Worm (Caenorhabditis elegans) whole organism, mixed stage, embryonic: ENCODE measurements around the gene F41E7.6.

Source experiments
- M03D4.4 ChIP-seq: sonication (generic microtip); optimal IDR thresholded peaks from 2 replicates; lab custom pipeline; 2017; ENCODE audit warnings: mild to moderate bottlenecking, missing genetic modification characterization, missing compliant biosample characterization
- blmp-1 ChIP-seq: fragments of 150-350 bp; optimal IDR thresholded peaks from 2 replicates; lab custom pipeline; 2014; ENCODE audit warnings: missing biosample characterization, missing genetic modification characterization
- ceh-39 ChIP-seq: fragments of 150-350 bp; optimal IDR thresholded peaks from 2 replicates; lab custom pipeline; 2014; ENCODE audit warnings: missing biosample characterization, missing genetic modification characterization
- ces-1 ChIP-seq: fragments of 150-350 bp; optimal IDR thresholded peaks from 2 replicates; lab custom pipeline; 2014; ENCODE audit warnings: missing biosample characterization, missing genetic modification reagents, missing genetic modification characterization
- drap-1 ChIP-seq: fragments of 200-800 bp; sonication (Bioruptor generic); optimal IDR thresholded peaks from 3 replicates; lab custom pipeline; 2018; ENCODE audit warnings: mild to moderate bottlenecking, missing genetic modification characterization, missing compliant biosample characterization
- elt-1 ChIP-seq: sonication (generic microtip); optimal IDR thresholded peaks from 2 replicates; lab custom pipeline; 2017; ENCODE audit warnings: missing genetic modification characterization, mild to moderate bottlenecking, missing compliant biosample characterization, antibody characterized with exemption, moderate library complexity, borderline replicate concordance; ENCODE audit not compliant: insufficient read depth
- flh-1 ChIP-seq: fragments of 200-800 bp; sonication (Bioruptor generic); optimal IDR thresholded peaks from 2 replicates; lab custom pipeline; 2018; ENCODE audit warnings: mild to moderate bottlenecking, missing genetic modification characterization, moderate library complexity, missing compliant biosample characterization
- ham-2 ChIP-seq: fragments of 200-800 bp; sonication (Bioruptor generic); optimal IDR thresholded peaks from 2 replicates; lab custom pipeline; 2018; ENCODE audit warnings: mild to moderate bottlenecking, missing genetic modification characterization, missing compliant biosample characterization
- hlh-1 ChIP-seq: fragments of 150-350 bp; optimal IDR thresholded peaks from 2 replicates; lab custom pipeline; 2014; ENCODE audit warnings: missing biosample characterization, missing genetic modification reagents, missing genetic modification characterization
- lin-13 ChIP-seq: fragments of 150-350 bp; optimal IDR thresholded peaks from 2 replicates; lab custom pipeline; 2014; ENCODE audit warnings: missing biosample characterization, missing genetic modification characterization
- lsy-2 ChIP-seq: fragments of 150-350 bp; optimal IDR thresholded peaks from 2 replicates; lab custom pipeline; 2014; ENCODE audit warnings: missing biosample characterization, missing genetic modification characterization
- mab-5 ChIP-seq: fragments of 150-350 bp; optimal IDR thresholded peaks from 2 replicates; lab custom pipeline; 2014; ENCODE audit warnings: missing biosample characterization, missing genetic modification characterization
- nhr-237 ChIP-seq: fragments of 150-350 bp; optimal IDR thresholded peaks from 2 replicates; lab custom pipeline; 2014; ENCODE audit warnings: missing biosample characterization, missing genetic modification characterization
- nhr-76 ChIP-seq: sonication (generic microtip); optimal IDR thresholded peaks from 2 replicates; lab custom pipeline; 2017; ENCODE audit warnings: missing biosample characterization, missing genetic modification characterization
- pha-4 ChIP-seq: fragments of 150-350 bp; optimal IDR thresholded peaks from 2 replicates; lab custom pipeline; 2018; ENCODE audit warnings: missing biosample characterization, missing genetic modification reagents, missing genetic modification characterization
- sem-2 ChIP-seq: fragments of 200-800 bp; sonication (Bioruptor generic); optimal IDR thresholded peaks from 2 replicates; lab custom pipeline; 2018; ENCODE audit warnings: mild to moderate bottlenecking, missing genetic modification characterization, missing compliant biosample characterization
- tbx-8 ChIP-seq: fragments of 200-800 bp; sonication (Bioruptor generic); optimal IDR thresholded peaks from 2 replicates; lab custom pipeline; 2018; ENCODE audit warnings: mild to moderate bottlenecking, missing genetic modification characterization, moderate library complexity, missing compliant biosample characterization
- unc-120 ChIP-seq: sonication (generic microtip); optimal IDR thresholded peaks from 2 replicates; lab custom pipeline; 2017; ENCODE audit warnings: missing genetic modification characterization, missing compliant biosample characterization; ENCODE audit not compliant: poor library complexity, severe bottlenecking
- unc-62 ChIP-seq: fragments of 150-350 bp; optimal IDR thresholded peaks from 2 replicates; lab custom pipeline; 2014; ENCODE audit warnings: missing biosample characterization, missing genetic modification reagents, missing genetic modification characterization
- zip-8 ChIP-seq: fragments of 150-350 bp; optimal IDR thresholded peaks from 2 replicates; lab custom pipeline; 2014; ENCODE audit warnings: missing biosample characterization, missing genetic modification characterization
- ztf-11 ChIP-seq: fragments of 150-350 bp; optimal IDR thresholded peaks from 2 replicates; lab custom pipeline; 2014; ENCODE audit warnings: missing biosample characterization, missing genetic modification characterization

F41E7.6 gene

ce11 chrX:10333301-10333854 lies 23.1 kb upstream of the F41E7.6 start, which contains the start of gene R07E3.4:
Gene R07E3.4, minus strand, starts transcription at chrX:10333351.
- no peak for TF ChIP-seq drap-1 (GFP tag; lab: Kevin White, UChicago)
- TF ChIP-seq lin-13 (tag; lab: Kevin White, UChicago): no peak
- no peak for TF ChIP-seq unc-120 (tag; lab: Kevin White, UChicago)
- TF ChIP-seq hlh-1: peak; percentile 2
- TF ChIP-seq, all 35 proteins: peak for 1

ce11 chrX:10332035-10332614 lies 21.9 kb upstream of the F41E7.6 start:
- TF ChIP-seq ces-1 (GFP tag; lab: Kevin White, UChicago) (peak; percentile 39), unc-62 (GFP tag; lab: Kevin White, UChicago) (peak; percentile 32), lin-13 (tag; lab: Kevin White, UChicago) (no peak), ham-2 (no peak), zip-8 (tag; lab: Kevin White, UChicago) (no peak), unc-120 (tag; lab: Kevin White, UChicago) (no peak)

ce11 chrX:10327323-10328022 lies 17.2 kb upstream of the F41E7.6 start, which contains the start of gene acl-5:
Gene acl-5, minus strand, starts transcription at chrX:10327456.
- TF ChIP-seq lsy-2 (tag; lab: Kevin White, UChicago) (no peak), lin-13 (tag; lab: Kevin White, UChicago) (no peak), nhr-237 (tag; lab: Kevin White, UChicago) (no peak), zip-8 (tag; lab: Kevin White, UChicago) (no peak)

- TF ChIP-seq sem-2 (GFP tag; lab: Kevin White, UChicago): no peak
These were observed 11.1 kb upstream of the F41E7.6 start for ce11 chrX:10321401-10321800.

ce11 chrX:10319653-10320052 lies 9.4 kb upstream of the F41E7.6 start:
- TF ChIP-seq tbx-8 (GFP tag; lab: Kevin White, UChicago) (no peak), lin-13 (tag; lab: Kevin White, UChicago) (no peak), M03D4.4 (tag; lab: Kevin White, UChicago) (no peak), ztf-11 (tag; lab: Kevin White, UChicago) (no peak), ceh-39 (tag; lab: Kevin White, UChicago) (no peak)
- TF ChIP-seq, all 35 proteins: peak for 0

ce11 chrX:10318437-10318836 lies 8.2 kb upstream of the F41E7.6 start:
- peak; percentile 39 for TF ChIP-seq ham-2
- TF ChIP-seq mab-5: no peak
- peak; percentile 27 for TF ChIP-seq elt-1 (tag; lab: Kevin White, UChicago)

- TF ChIP-seq ham-2 (no peak), blmp-1 (tag; lab: Kevin White, UChicago) (peak; percentile 88), unc-62 (GFP tag; lab: Kevin White, UChicago) (peak; percentile 54), elt-1 (tag; lab: Kevin White, UChicago) (peak; percentile 27), ces-1 (GFP tag; lab: Kevin White, UChicago) (no peak), nhr-237 (tag; lab: Kevin White, UChicago) (no peak)
These were observed 7.3 kb upstream of the F41E7.6 start, which contains the start of gene R07E3.6 for ce11 chrX:10317565-10317964. Gene R07E3.6, plus strand, starts transcription at chrX:10317722.

- TF ChIP-seq zip-8 (tag; lab: Kevin White, UChicago) (no peak), mab-5 (no peak), flh-1 (GFP tag; lab: Kevin White, UChicago) (no peak), unc-62 (GFP tag; lab: Kevin White, UChicago) (no peak), pha-4 (tag; lab: Kevin White, UChicago) (no peak), nhr-76 (tag; lab: Kevin White, UChicago) (no peak)
These were observed 5.6 kb upstream of the F41E7.6 start, which contains the start of gene F41E7.9 for ce11 chrX:10315905-10316304. Gene F41E7.9, minus strand, starts transcription at chrX:10316005.
